Worm (Caenorhabditis elegans) whole organism, L4/young adult: Measurements from ENCODE around the gene lido-8.

Source experiments
- W03F9.2 ChIP-seq: fragments of 150-350 bp; optimal IDR thresholded peaks from 2 replicates; lab custom pipeline; 2014; ENCODE audit warnings: missing biosample characterization, missing genetic modification characterization
- him-1 ChIP-seq: sonication (generic microtip); optimal IDR thresholded peaks from 2 replicates; lab custom pipeline; 2016; ENCODE audit warnings: missing genotype, missing genetic modification reagents, missing genetic modification characterization, missing compliant biosample characterization

DNA sequence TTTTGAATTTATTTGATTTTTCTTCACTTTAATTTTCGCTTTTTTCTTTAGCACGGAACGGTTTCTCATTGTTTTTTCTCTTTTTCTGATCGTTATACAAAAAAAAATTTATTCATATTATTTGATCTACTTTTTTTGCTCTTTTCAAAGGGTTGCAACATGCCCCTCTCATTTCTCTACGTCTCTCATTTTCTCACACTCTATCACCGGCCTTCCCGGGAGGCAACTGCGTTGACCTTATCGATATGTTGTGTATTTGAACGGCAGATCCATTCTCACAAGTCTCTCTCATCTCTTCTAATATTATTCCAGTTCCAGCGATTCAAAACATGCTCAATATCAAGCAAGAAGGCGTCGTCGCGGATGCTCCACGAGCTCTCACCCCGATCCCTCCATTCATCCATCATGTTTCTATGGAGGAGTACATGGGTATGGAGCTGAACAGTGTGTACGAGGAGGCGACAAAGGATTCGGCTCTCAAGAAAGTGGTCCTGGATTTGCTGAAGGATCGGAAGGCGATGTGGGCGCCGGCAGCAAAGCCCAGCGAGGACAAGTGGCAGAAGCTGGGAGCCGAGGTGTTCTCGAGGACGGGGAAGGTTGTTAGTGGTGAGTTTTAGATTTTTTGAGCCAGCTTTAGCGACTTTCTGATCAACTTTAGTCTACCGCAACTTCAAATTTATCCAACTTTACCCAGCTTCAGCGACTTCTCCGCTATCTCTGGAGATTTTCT lies 3.9 kb downstream of the lido-8 start, which contains the start of gene lido-9:
- TF ChIP-seq W03F9.2 (tag; lab: Kevin White, UChicago) (no peak), him-1 (no peak)
